Fruit fly (Drosophila melanogaster): ENCODE results near the gene lectin-37Db.

DNA sequence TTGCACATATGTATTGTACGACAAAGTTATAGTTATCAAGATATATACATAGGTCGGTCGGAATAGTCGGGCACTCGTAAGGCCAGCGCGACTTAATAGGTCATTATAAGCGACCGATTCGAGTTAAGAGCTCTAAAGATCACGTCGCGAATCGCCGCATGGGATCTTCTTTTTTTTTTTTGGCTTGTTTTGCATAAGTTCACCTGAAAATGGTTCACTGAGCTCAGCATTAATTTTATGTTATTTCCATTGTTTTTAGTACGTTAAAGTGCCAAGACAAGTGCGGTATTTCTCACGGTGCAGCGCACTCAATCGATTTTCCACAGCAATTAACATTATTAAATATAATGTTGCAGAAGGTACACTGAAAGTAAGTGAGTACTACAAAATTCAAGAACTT, 22.5 kb downstream of the lectin-37Db start:
- TF ChIP-seq usp (GFP tag; optimal IDR thresholded peaks at IDR 0.05) (no peak), EcR (GFP tag; optimal IDR thresholded peaks at IDR 0.05) (no peak), psq (optimal IDR thresholded peaks at IDR 0.05) (no peak), CG8478 (optimal IDR thresholded peaks at IDR 0.05) (no peak), Dll (optimal IDR thresholded peaks at IDR 0.05) (no peak)
